Fruit fly (Drosophila melanogaster) S2 (cell line): ENCODE measurements around the gene CG44362.

ENCODE experiments used
- CG8478 ChIP-seq: fragments of >200 bp; optimal IDR thresholded peaks from 2 replicates; lab custom pipeline; 2018
- CTCF ChIP-seq, 2 experiments: fragments of >200 bp; optimal IDR thresholded peaks; 2 replicates each; lab custom pipeline; 2018

- TF ChIP-seq CTCF (optimal IDR thresholded peaks at IDR 0.05; lab: Kevin White, UChicago): no peak
- no peak for TF ChIP-seq CG8478
Measured at dm6 chr3L:11400262-11400661, 2.9 kb downstream of the CG44362 start.
